Fruit fly (Drosophila melanogaster): ENCODE results near the gene CG14050.

The CG14050 gene

DNA sequence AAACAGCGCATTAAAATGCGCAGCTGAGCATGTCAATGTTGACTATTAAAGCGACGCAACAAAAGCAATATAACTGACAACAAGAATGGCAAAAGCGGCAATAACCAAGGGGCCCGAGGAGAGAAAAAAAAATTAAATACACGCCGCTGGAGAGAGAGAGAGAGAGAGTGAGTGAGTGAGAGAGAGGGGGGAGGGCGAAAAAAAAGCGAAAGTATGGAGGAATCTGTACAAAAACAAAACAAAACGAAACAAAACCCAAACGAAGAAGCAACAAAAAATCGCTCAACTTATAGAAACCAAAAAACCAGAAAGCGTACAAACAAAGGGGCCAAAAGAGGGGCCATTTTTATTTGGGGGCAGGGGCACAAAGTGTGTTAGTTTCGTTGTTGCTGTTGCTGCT, 42.5 kb downstream of the CG14050 start:
- TF ChIP-seq sd (tag; optimal IDR thresholded peaks at IDR 0.05): peak; percentile 27
- TF ChIP-seq crol (GFP tag; IDR thresholded peaks at IDR 0.05): peak; percentile 45; the same call in 1 of the 2 replicates
- TF ChIP-seq emc (GFP tag; optimal IDR thresholded peaks at IDR 0.05): no peak
- TF ChIP-seq CG34422 (GFP tag; IDR thresholded peaks at IDR 0.05): no peak
- TF ChIP-seq Trl (optimal IDR thresholded peaks at IDR 0.05): peak; percentile 16 to 60
- no peak for TF ChIP-seq Trl (GFP tag; optimal IDR thresholded peaks at IDR 0.05)
- no peak for TF ChIP-seq CG1603 (tag; optimal IDR thresholded peaks at IDR 0.05)
- no peak for TF ChIP-seq CG17359 (tag; optimal IDR thresholded peaks at IDR 0.05)
- TF ChIP-seq CG32767 (GFP tag; IDR thresholded peaks at IDR 0.05): no peak
- no peak for TF ChIP-seq CG17385 (GFP tag; optimal IDR thresholded peaks at IDR 0.05)
- TF ChIP-seq CG17186 (GFP tag; optimal IDR thresholded peaks at IDR 0.05): no peak
- 0 out of 4 replicates have a peak, but pooled peaks have one; percentile 28 for TF ChIP-seq chinmo (GFP tag; IDR thresholded peaks at IDR 0.05; ENCODE audit: partially characterized antibody)
- no peak for TF ChIP-seq sens-2 (GFP tag; IDR thresholded peaks at IDR 0.05)
- TF ChIP-seq CG17912 (GFP tag; optimal IDR thresholded peaks at IDR 0.05): no peak
- no peak for TF ChIP-seq zfh1 (GFP tag; IDR thresholded peaks at IDR 0.05)
- no peak for TF ChIP-seq Sox102F (GFP tag; optimal IDR thresholded peaks at IDR 0.05)
- no peak for TF ChIP-seq Dref (GFP tag; IDR thresholded peaks at IDR 0.05)
- no peak for TF ChIP-seq CG7987 (GFP tag; optimal IDR thresholded peaks at IDR 0.05)
- no peak for TF ChIP-seq dm (GFP tag; optimal IDR thresholded peaks at IDR 0.05)
- no peak for TF ChIP-seq CG16813 (GFP tag; IDR thresholded peaks at IDR 0.05; ENCODE audit: partially characterized antibody)
- no peak for TF ChIP-seq gsb (GFP tag; IDR thresholded peaks at IDR 0.05)
- TF ChIP-seq Hmx (GFP tag; optimal IDR thresholded peaks at IDR 0.05): no peak
- peak; percentile 27 for TF ChIP-seq kni (GFP tag; optimal IDR thresholded peaks at IDR 0.05)
- peak; percentile 1 for TF ChIP-seq Med (GFP tag)
- no peak for TF ChIP-seq C15 (GFP tag; IDR thresholded peaks at IDR 0.05)
- no peak for TF ChIP-seq seq (GFP tag; IDR thresholded peaks at IDR 0.05)
- TF ChIP-seq wek (GFP tag; optimal IDR thresholded peaks at IDR 0.05): no peak
- TF ChIP-seq CG10366 (GFP tag; IDR thresholded peaks at IDR 0.05): no peak
- TF ChIP-seq CG5245 (GFP tag; optimal IDR thresholded peaks at IDR 0.05): no peak
- TF ChIP-seq pzg (GFP tag; optimal IDR thresholded peaks at IDR 0.05): no peak
- no peak for TF ChIP-seq al (GFP tag; IDR thresholded peaks at IDR 0.05)
- no peak for TF ChIP-seq Mes4 (GFP tag; optimal IDR thresholded peaks at IDR 0.05)
- peak; percentile 99 for TF ChIP-seq Blimp-1 (GFP tag; optimal IDR thresholded peaks at IDR 0.05)
- peak; percentile 73 for TF ChIP-seq sqz (GFP tag; optimal IDR thresholded peaks at IDR 0.05)
- TF ChIP-seq ATbp (GFP tag; optimal IDR thresholded peaks at IDR 0.05): no peak
- no peak for TF ChIP-seq pb (GFP tag; optimal IDR thresholded peaks at IDR 0.05)

DNA sequence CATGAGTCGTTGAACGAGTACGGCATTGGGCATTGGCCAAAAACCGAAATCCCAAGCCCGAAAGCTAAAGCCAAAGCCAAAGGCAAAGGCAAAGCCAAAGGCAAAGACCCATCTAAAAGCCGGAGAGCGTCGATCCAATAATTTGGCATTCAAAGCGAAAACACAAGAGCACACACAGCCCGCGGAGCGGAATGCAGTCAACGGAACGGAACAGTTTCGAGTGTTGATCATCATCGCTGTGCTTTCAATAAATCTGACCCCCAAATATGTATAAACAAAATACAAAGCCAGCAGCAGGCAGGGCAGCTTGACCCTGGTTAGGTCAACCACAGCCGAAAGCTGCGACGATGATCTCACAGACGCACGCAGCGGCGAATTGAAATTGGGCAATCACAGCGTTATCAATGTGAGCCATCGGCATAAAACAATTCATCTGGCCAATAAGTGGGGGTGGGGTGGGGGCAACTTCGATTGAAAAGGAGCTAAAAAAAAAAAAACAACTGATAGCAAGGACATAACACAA, 47.2 kb downstream of the CG14050 start:
- no peak for TF ChIP-seq Elba2 (GFP tag; optimal IDR thresholded peaks at IDR 0.05)
- no peak for TF ChIP-seq NK7.1 (GFP tag; optimal IDR thresholded peaks at IDR 0.05)
- TF ChIP-seq CG9932 (GFP tag; IDR thresholded peaks at IDR 0.05): peak; percentile 15; the same call in 1 of the 2 replicates
- TF ChIP-seq sd (tag; optimal IDR thresholded peaks at IDR 0.05): peak; percentile 52
- no peak for TF ChIP-seq CG31365 (tag; optimal IDR thresholded peaks at IDR 0.05)
- peak; percentile 28 for TF ChIP-seq ftz-f1 (GFP tag; optimal IDR thresholded peaks at IDR 0.05)
- TF ChIP-seq Med (GFP tag): peak; percentile 70
- TF ChIP-seq twi (tag; optimal IDR thresholded peaks at IDR 0.05): no peak
- peak; percentile 14 for TF ChIP-seq CG10543 (GFP tag; optimal IDR thresholded peaks at IDR 0.05)
- no peak for TF ChIP-seq CG15601 (tag; optimal IDR thresholded peaks at IDR 0.05)
- TF ChIP-seq CG12769 (tag; optimal IDR thresholded peaks at IDR 0.05): peak; percentile 27
- no peak for TF ChIP-seq pnt (GFP tag; optimal IDR thresholded peaks at IDR 0.05)
- TF ChIP-seq CG17385 (GFP tag; optimal IDR thresholded peaks at IDR 0.05): no peak
- peak in 1 of 2 experiments; percentile 80 for TF ChIP-seq Hr78 (GFP tag; optimal IDR thresholded peaks at IDR 0.05)
- peak; percentile 61 for TF ChIP-seq pfk (GFP tag; optimal IDR thresholded peaks at IDR 0.05)
- peak in 1 of 2 experiments; percentile 31 for TF ChIP-seq Eip74EF (GFP tag; optimal IDR thresholded peaks at IDR 0.05)
- TF ChIP-seq chinmo (GFP tag; IDR thresholded peaks at IDR 0.05; ENCODE audit: partially characterized antibody): peak; percentile 93
- TF ChIP-seq Pdp1 (GFP tag; optimal IDR thresholded peaks at IDR 0.05): peak in 1 of 2 experiments; percentile 11
